Worm (Caenorhabditis elegans) whole organism, midembryonic: ENCODE results near the gene nhr-116.

Experiments
- cog-1 ChIP-seq: sonication (generic microtip); optimal IDR thresholded peaks from 2 replicates; lab custom pipeline; 2016; ENCODE audit warnings: missing genetic modification characterization, missing compliant biosample characterization
- flt-1 ChIP-seq: fragments of 200-800 bp; sonication (Bioruptor generic); IDR thresholded peaks from 2 replicates; pipeline ENCODE4 v1.3.6; 2022; ENCODE audit warnings: missing genetic modification characterization, missing compliant biosample characterization
- med-1 ChIP-seq: sonication (generic microtip); optimal IDR thresholded peaks from 2 replicates; lab custom pipeline; 2017; ENCODE audit warnings: missing genetic modification characterization, mild to moderate bottlenecking, missing compliant biosample characterization, antibody characterized with exemption, missing genetic modification reagents; ENCODE audit not compliant: insufficient read depth
- tab-1 ChIP-seq: fragments of 200-800 bp; sonication (Bioruptor generic); IDR thresholded peaks from 2 replicates; pipeline ENCODE4 v1.3.6; 2022; ENCODE audit warnings: missing genetic modification characterization, missing compliant biosample characterization
- ztf-23 ChIP-seq: fragments of 200-800 bp; sonication (Bioruptor generic); IDR thresholded peaks from 2 replicates; pipeline ENCODE4 v1.3.6; 2022; ENCODE audit warnings: missing genetic modification reagents, missing genetic modification characterization, missing compliant biosample characterization
- ztf-29 ChIP-seq: fragments of 200-800 bp; sonication (Bioruptor generic); IDR thresholded peaks from 2 replicates; pipeline ENCODE4 v1.3.6; 2022; ENCODE audit warnings: missing genetic modification reagents, missing genetic modification characterization, missing compliant biosample characterization

- TF ChIP-seq med-1 (GFP tag; lab: Kevin White, UChicago) (no peak), flt-1 (GFP tag; lab: Robert Waterston, UW) (no peak), ztf-23 (no peak), tab-1 (no peak), cog-1 (tag; lab: Kevin White, UChicago) (no peak), ztf-29 (GFP tag; lab: Robert Waterston, UW) (no peak)
These were observed 38.0 kb downstream of the nhr-116 start for ce11 chrV:16950036-16950435.
